Fruit fly (Drosophila melanogaster): ENCODE measurements around the gene CG2082.

DNA sequence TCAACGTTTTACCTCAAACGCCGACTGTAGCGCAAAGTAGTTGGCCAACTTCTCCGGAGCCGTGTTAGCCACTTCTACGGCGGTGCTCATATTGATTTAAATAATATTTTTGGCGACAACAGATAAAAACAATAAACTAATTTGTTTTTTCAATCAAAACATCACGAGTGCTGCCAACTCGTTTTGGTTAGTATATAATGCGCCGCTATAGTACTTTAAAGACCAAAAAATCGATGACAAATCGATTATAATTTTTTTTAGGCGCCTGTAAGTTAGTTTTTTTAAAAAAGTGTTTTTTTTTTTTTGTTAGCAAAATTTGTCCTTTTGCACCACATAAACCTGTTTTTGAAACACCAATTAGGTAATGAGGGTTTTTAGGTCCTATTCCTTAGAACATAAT lies 40.4 kb upstream of the CG2082 start, which contains the start of gene Hpr1:
- TF ChIP-seq pan (optimal IDR thresholded peaks at IDR 0.05) (no peak), pan (GFP tag; optimal IDR thresholded peaks at IDR 0.05 in 1 of 2, IDR thresholded peaks at IDR 0.05 in 1 of 2) (no peak), Atf-2 (GFP tag; optimal IDR thresholded peaks at IDR 0.05) (no peak), Sry-β (GFP tag; optimal IDR thresholded peaks at IDR 0.05) (no peak), CG31365 (tag; optimal IDR thresholded peaks at IDR 0.05) (no peak), insv (GFP tag; optimal IDR thresholded peaks at IDR 0.05) (no peak), h (optimal IDR thresholded peaks at IDR 0.05) (no peak), fd102C (GFP tag; optimal IDR thresholded peaks at IDR 0.05) (no peak), H2.0 (GFP tag; IDR thresholded peaks at IDR 0.05) (no peak), CG4730 (GFP tag; IDR thresholded peaks at IDR 0.05) (no peak)

Data from whole organism, embryonic.